Fruit fly (Drosophila melanogaster) whole organism, wandering third instar larva: ENCODE data around the gene bdwf.

Source experiments
- Dfd ChIP-seq: fragments of >200 bp; optimal IDR thresholded peaks from 2 replicates; lab custom pipeline; 2017; ENCODE audit warnings: missing biosample characterization, missing genetic modification characterization
- Sp1 ChIP-seq: fragments of 200-800 bp; sonication (Bioruptor generic); optimal IDR thresholded peaks from 3 replicates; lab custom pipeline; 2019; ENCODE audit warnings: missing biosample characterization, mild to moderate bottlenecking, missing genetic modification characterization, moderate library complexity
- psq ChIP-seq: fragments of 200-800 bp; sonication (Bioruptor generic); optimal IDR thresholded peaks from 3 replicates; lab custom pipeline; 2017; ENCODE audit warnings: missing biosample characterization, mild to moderate bottlenecking, missing genetic modification characterization, moderate library complexity

dm6 chr3R:17078961-17079858 is 36.3 kb upstream of the bdwf start:
- TF ChIP-seq Sp1 (no peak), Dfd (GFP tag; lab: Kevin White, UChicago) (no peak), psq (no peak)
